Worm (Caenorhabditis elegans): ENCODE data around the gene B0432.1.

The B0432.1 gene

DNA sequence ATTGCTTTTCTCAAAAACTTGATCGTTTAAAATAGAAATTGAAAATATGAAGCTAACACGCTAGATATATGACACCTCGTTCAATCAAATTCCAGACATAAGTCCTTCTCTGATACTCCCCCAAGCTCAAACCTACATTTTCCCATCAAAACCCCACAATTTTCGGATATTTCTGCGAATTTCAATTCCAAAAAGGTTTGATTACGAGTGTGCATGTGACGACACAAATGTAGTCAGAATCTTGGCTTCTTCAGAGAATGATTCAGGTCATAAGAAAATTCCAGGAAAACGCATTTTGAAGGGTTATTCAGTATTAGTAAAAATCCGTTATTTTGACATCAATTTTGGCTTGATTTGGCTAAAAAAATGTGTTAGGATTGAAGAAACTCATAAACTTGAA is 37.6 kb downstream of the B0432.1 start:
- no peak for TF ChIP-seq hrde-1 (tag; optimal IDR thresholded peaks at IDR 0.05; ENCODE audit: borderline replicate concordance)
- TF ChIP-seq ztf-6 (GFP tag; IDR thresholded peaks at IDR 0.05) = no peak
- no peak for TF ChIP-seq F55B11.4 (tag; optimal IDR thresholded peaks at IDR 0.05; ENCODE audit: borderline replicate concordance, insufficient read depth)
- TF ChIP-seq madf-6 (GFP tag; IDR thresholded peaks at IDR 0.05) = no peak
- no peak for TF ChIP-seq attf-6 (GFP tag; IDR thresholded peaks at IDR 0.05)
- TF ChIP-seq ztf-25 (GFP tag; IDR thresholded peaks at IDR 0.05) = no peak
- TF ChIP-seq sptf-2 (GFP tag; optimal IDR thresholded peaks at IDR 0.05) = no peak
- no peak for TF ChIP-seq unc-130 (GFP tag; optimal IDR thresholded peaks at IDR 0.05)
- no peak for TF ChIP-seq D2030.7 (GFP tag; IDR thresholded peaks at IDR 0.05)

DNA sequence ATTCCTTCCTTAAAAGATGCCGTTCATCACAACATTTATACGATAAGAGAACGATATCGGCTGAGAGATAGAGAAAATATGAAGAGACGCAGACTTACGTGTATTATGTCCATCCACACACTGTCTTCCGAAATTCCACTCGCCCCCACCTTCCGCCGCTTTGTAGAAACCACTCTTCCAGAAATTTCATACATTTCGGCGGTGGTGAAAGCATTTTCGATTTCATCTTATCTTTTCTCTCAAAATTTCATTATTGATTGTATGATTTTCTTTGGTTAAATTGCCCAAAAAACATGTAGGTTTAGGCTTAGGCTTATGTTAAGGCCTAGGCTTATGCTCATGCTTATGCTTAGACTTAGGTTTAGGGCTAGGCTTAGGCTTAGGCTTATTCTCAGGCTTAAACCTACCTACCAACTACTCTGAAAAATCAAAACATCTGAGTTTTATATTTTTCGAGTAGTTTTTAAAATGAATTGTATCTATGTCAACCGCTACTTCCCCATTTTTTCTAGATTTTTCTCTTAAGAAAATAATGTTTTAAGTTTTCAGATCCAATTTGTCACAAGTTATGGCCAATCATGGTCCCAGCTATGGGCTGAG is 40.1 kb downstream of the B0432.1 start, which contains the start of gene cpn-2:
cpn-2 (plus strand) TSS at position 550 of the 600 bp plus-strand sequence.
- TF ChIP-seq madf-10 (tag; optimal IDR thresholded peaks at IDR 0.05) = no peak
- TF ChIP-seq somi-1 (GFP tag; optimal IDR thresholded peaks at IDR 0.05) = no peak
- TF ChIP-seq C17E4.6 (GFP tag; IDR thresholded peaks at IDR 0.05) = no peak
- no peak for TF ChIP-seq bed-2 (GFP tag; IDR thresholded peaks at IDR 0.05)
- no peak for TF ChIP-seq madf-8 (GFP tag; conservative IDR thresholded peaks at IDR 0.05)

DNA sequence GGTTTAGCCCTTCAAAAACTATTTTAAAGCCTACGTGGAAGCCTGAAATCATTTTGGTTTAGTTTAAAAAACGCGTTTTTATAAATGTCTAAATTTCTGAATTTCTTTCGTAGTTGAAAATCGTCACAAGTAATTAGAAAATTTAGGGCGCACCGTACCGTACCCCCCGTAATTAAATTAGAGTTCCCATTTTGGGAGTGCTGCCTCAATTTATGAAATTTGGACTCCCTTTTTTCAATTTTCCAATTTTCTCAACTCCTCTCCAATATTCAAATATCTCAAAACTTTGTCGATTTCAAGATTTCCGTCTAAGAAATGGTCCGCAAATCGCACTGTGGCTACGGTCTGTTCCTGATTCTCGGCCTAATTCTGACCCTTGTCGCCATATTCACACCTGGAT is 43.0 kb downstream of the B0432.1 start, which contains the start of gene clc-31:
clc-31 (plus strand) TSS at position 301 of the 400 bp plus-strand sequence.
- TF ChIP-seq F57A8.1 (GFP tag; optimal IDR thresholded peaks at IDR 0.05) = no peak

DNA sequence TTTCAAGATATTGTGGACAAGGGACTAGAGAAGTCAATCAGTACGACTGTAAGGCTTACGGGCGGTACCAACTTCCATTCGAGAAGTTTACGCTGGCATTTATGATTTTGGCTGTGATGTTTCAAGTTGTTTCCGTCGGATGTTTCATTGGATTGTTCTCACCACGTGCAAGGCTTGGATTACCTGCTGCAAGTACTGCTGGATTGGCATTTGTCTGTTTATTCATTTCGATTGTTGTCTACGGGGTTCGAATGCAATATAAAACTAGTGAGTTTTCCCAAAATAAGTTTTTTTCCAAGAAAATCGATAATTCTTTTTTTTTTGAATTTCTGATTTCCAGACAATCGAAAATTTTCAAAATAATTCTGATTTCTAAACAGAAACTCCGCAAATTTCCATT is 43.5 kb downstream of the B0432.1 start:
- TF ChIP-seq F57A8.1 (GFP tag; optimal IDR thresholded peaks at IDR 0.05) (no peak), pha-4 (tag; optimal IDR thresholded peaks at IDR 0.05) (no peak), cebp-1 (GFP tag; IDR thresholded peaks at IDR 0.05) (no peak), cebp-1 (tag; optimal IDR thresholded peaks at IDR 0.05) (no peak), repo-1 (tag; optimal IDR thresholded peaks at IDR 0.05) (no peak), pbrm-1 (GFP tag; IDR thresholded peaks at IDR 0.05) (no peak), lir-1 (GFP tag; conservative IDR thresholded peaks at IDR 0.05) (no peak), egrh-3 (GFP tag; IDR thresholded peaks at IDR 0.05) (no peak), T07F8.4 (tag; optimal IDR thresholded peaks at IDR 0.05) (no peak), attf-6 (GFP tag; IDR thresholded peaks at IDR 0.05) (no peak)

DNA sequence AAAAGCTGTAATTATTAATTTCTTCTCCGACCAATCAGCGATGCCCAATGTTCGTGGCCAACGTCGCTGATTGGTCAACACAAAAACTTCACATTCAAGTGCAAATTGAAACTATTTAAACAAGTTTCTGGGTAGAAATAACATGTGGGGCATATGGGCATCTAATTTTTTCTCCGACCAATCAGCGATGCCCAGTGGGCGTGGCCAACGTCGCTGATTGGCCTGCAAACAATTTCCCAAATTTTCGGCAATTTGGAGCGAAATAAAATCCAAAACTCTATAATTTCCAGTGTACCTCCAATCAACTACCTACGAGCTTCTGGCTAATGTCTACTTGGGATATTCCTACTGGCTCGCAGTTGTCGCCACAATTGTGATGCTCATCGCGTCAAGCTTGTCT is 44.1 kb downstream of the B0432.1 start:
- TF ChIP-seq nfya-2 (GFP tag; IDR thresholded peaks at IDR 0.05) (peak; percentile 82; the same call in 1 of the 2 replicates), nfyb-1 (GFP tag; IDR thresholded peaks at IDR 0.05) (peak; percentile 96), ekl-4 (GFP tag; IDR thresholded peaks at IDR 0.05) (no peak)

DNA sequence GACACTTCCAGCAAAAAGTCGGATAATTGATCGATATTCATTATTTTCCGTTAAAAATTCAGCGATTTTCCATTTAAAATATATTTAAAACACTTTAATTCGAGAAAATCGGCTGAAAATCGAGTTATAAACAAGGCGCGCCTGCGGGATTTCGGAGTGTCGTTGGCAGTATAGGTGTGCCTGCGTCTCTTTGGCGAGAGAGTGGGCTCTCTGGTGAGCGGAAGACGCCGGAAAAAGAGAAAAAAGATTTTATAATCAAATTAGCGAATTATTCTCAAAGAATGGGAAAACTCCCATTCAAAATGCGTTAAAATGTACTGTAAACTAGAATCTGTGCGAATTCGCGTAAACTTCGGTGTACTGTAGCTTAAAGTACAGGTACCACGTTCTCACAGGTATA is 50.5 kb downstream of the B0432.1 start, which contains the start of gene D1069.3:
D1069.3 (minus strand) TSS at position 158 of the 400 bp plus-strand sequence.
- TF ChIP-seq xnd-1 (tag; optimal IDR thresholded peaks at IDR 0.05) = peak; percentile 39
- peak; percentile 30; the same call in 1 of the 2 replicates for TF ChIP-seq mcd-1 (GFP tag; IDR thresholded peaks at IDR 0.05)
- TF ChIP-seq nhr-120 (GFP tag; IDR thresholded peaks at IDR 0.05) = no peak
- no peak for TF ChIP-seq F37B4.10 (GFP tag; IDR thresholded peaks at IDR 0.05)
- TF ChIP-seq ceh-91 (GFP tag; IDR thresholded peaks at IDR 0.05) = no peak
- peak; percentile 64 for TF ChIP-seq lsl-1 (GFP tag; optimal IDR thresholded peaks at IDR 0.05)
- TF ChIP-seq attf-3 (GFP tag; conservative IDR thresholded peaks at IDR 0.05) = peak; percentile 97
